Fruit fly (Drosophila melanogaster) whole organism, pupa: ENCODE data around the gene CG18048.

Experiments
- CG10348 ChIP-seq: fragments of 200-800 bp; sonication (Bioruptor generic); IDR thresholded peaks from 2 replicates; pipeline ENCODE4 v1.3.6; 2022; ENCODE audit warnings: missing biosample characterization, missing genetic modification characterization
- CG32121 ChIP-seq: fragments of 200-800 bp; sonication (Bioruptor generic); IDR thresholded peaks from 2 replicates; pipeline ENCODE4 v1.3.6; 2022; ENCODE audit warnings: missing biosample characterization, missing genetic modification characterization
- CG34367 ChIP-seq: fragments of 200-800 bp; sonication (Bioruptor generic); optimal IDR thresholded peaks from 2 replicates; lab custom pipeline; 2018; ENCODE audit warnings: missing biosample characterization, mild to moderate bottlenecking, missing genetic modification characterization
- CG4496 ChIP-seq: fragments of 200-800 bp; sonication (Bioruptor generic); IDR thresholded peaks from 3 replicates; pipeline ENCODE4 v1.3.6; 2022; ENCODE audit warnings: missing biosample characterization, missing genetic modification characterization
- Pif1B ChIP-seq: fragments of 200-800 bp; sonication (Bioruptor generic); optimal IDR thresholded peaks from 3 replicates; lab custom pipeline; 2016; ENCODE audit warnings: missing biosample characterization, missing genetic modification characterization
- gl ChIP-seq: fragments of 200-800 bp; sonication (Bioruptor generic); optimal IDR thresholded peaks from 2 replicates; lab custom pipeline; 2018; ENCODE audit warnings: missing biosample characterization, mild to moderate bottlenecking, missing genetic modification characterization

DNA sequence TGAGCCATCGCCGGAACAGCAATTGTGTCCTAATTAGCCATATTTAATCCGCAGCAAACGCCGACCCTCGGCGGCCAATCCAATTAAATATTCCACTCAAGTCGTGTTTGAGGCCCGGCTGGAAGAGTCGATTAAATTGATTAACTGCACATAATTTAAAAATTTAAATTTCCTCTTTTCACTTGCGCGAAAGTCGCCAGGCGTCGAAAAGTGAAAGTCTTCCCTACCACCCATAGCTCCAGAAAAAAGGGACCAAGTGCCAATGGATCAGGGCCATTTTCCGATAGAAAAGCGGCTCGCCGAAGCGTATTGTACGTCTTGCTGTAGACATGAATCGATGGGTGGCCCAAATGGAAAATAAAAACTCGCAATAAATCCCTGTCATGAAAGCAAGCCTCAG is 8.5 kb upstream of the CG18048 start:
- TF ChIP-seq CG32121 (GFP tag; lab: Robert Waterston, UW), result no peak
- TF ChIP-seq CG34367 (tag; lab: Kevin White, UChicago), result no peak
- no peak for TF ChIP-seq Pif1B
- no peak for TF ChIP-seq CG10348 (GFP tag; lab: Robert Waterston, UW)
- no peak for TF ChIP-seq gl (tag; lab: Kevin White, UChicago)
- TF ChIP-seq CG4496 (GFP tag; lab: Robert Waterston, UW), result no peak
